Worm (Caenorhabditis elegans): Measurements from ENCODE around the gene fdgt-2.

ce11 chrII:8385561-8385960 lies 31.9 kb upstream of the fdgt-2 start:
- TF ChIP-seq mdl-1 (tag; optimal IDR thresholded peaks at IDR 0.05) (no peak), elt-1 (tag; optimal IDR thresholded peaks at IDR 0.05) (no peak), fos-1 (tag; optimal IDR thresholded peaks at IDR 0.05) (no peak), blmp-1 (tag; optimal IDR thresholded peaks at IDR 0.05; ENCODE audit: insufficient read depth) (no peak), unc-62 (GFP tag; optimal IDR thresholded peaks at IDR 0.05) (no peak), lsy-2 (tag; optimal IDR thresholded peaks at IDR 0.05) (no peak), R02D3.7 (tag; optimal IDR thresholded peaks at IDR 0.05) (no peak), peb-1 (tag; optimal IDR thresholded peaks at IDR 0.05) (no peak), nhr-11 (tag; optimal IDR thresholded peaks at IDR 0.05) (no peak), ztf-11 (tag; optimal IDR thresholded peaks at IDR 0.05) (no peak), elt-3 (tag; optimal IDR thresholded peaks at IDR 0.05) (no peak), nhr-12 (tag; optimal IDR thresholded peaks at IDR 0.05) (no peak)

All from whole organism, L2 larva.